Fruit fly (Drosophila melanogaster) whole organism, prepupa: ENCODE results near the gene simj.
A peak's percentile ranks its signal among the peaks of the same experiment; 100 is the strongest.

Experiments used
- CG15336 ChIP-seq: fragments of 200-800 bp; sonication (Bioruptor generic); IDR thresholded peaks from 2 replicates; pipeline ENCODE4 v1.3.6; 2022; ENCODE audit warnings: missing biosample characterization, missing genetic modification characterization
- CG7368 ChIP-seq: fragments of 200-800 bp; sonication (Bioruptor generic); optimal IDR thresholded peaks from 3 replicates; lab custom pipeline; 2016; ENCODE audit warnings: missing biosample characterization, missing genetic modification characterization
- Hr4 ChIP-seq: fragments of 200-800 bp; sonication (Bioruptor generic); optimal IDR thresholded peaks from 3 replicates; lab custom pipeline; 2016; ENCODE audit warnings: missing biosample characterization, missing genetic modification characterization
- cyc ChIP-seq: fragments of 200-800 bp; sonication (Bioruptor generic); optimal IDR thresholded peaks from 3 replicates; lab custom pipeline; 2016; ENCODE audit warnings: missing biosample characterization, missing genetic modification characterization
- topi ChIP-seq: fragments of 200-800 bp; sonication (Bioruptor generic); optimal IDR thresholded peaks from 3 replicates; lab custom pipeline; 2016; ENCODE audit warnings: missing biosample characterization, missing genetic modification characterization

dm6 chr3L:10709132-10709531 is 44.6 kb downstream of the simj start:
- peak; percentile 78 for TF ChIP-seq Hr4
- peak; percentile 70 for TF ChIP-seq cyc (GFP tag; lab: Kevin White, UChicago)
- peak; percentile 31 for TF ChIP-seq CG7368
- TF ChIP-seq topi (GFP tag; lab: Kevin White, UChicago): peak; percentile 48
- TF ChIP-seq CG15336: peak; percentile 76
